Fruit fly (Drosophila melanogaster) whole organism, pupa: ENCODE measurements around the gene hng2.

Experiments
- CG12605 ChIP-seq: fragments of 200-800 bp; sonication (Bioruptor generic); IDR thresholded peaks from 2 replicates; pipeline ENCODE4 v1.3.6; 2022; ENCODE audit warnings: missing biosample characterization, missing genetic modification characterization
- CG13204 ChIP-seq: fragments of 200-800 bp; sonication (Bioruptor generic); optimal IDR thresholded peaks from 2 replicates; lab custom pipeline; 2018; ENCODE audit warnings: missing biosample characterization, mild to moderate bottlenecking, missing genetic modification characterization, moderate library complexity
- CG14655 ChIP-seq: fragments of 200-800 bp; sonication (Bioruptor generic); optimal IDR thresholded peaks from 3 replicates; lab custom pipeline; 2017; ENCODE audit warnings: mild to moderate bottlenecking, missing biosample characterization, missing genetic modification reagents, missing genetic modification characterization
- CG17806 ChIP-seq: fragments of 200-800 bp; sonication (Bioruptor generic); optimal IDR thresholded peaks from 2 replicates; lab custom pipeline; 2018; ENCODE audit warnings: missing biosample characterization, mild to moderate bottlenecking, missing genetic modification characterization, moderate library complexity
- CG32121 ChIP-seq: fragments of 200-800 bp; sonication (Bioruptor generic); IDR thresholded peaks from 2 replicates; pipeline ENCODE4 v1.3.6; 2022; ENCODE audit warnings: missing biosample characterization, missing genetic modification characterization
- CG34367 ChIP-seq: fragments of 200-800 bp; sonication (Bioruptor generic); optimal IDR thresholded peaks from 2 replicates; lab custom pipeline; 2018; ENCODE audit warnings: missing biosample characterization, mild to moderate bottlenecking, missing genetic modification characterization
- CG8159 ChIP-seq: fragments of 200-800 bp; sonication (Bioruptor generic); optimal IDR thresholded peaks from 3 replicates; lab custom pipeline; 2018; ENCODE audit warnings: missing biosample characterization, mild to moderate bottlenecking, missing genetic modification characterization, moderate library complexity
- CG8301 ChIP-seq: fragments of 200-800 bp; sonication (Bioruptor generic); optimal IDR thresholded peaks from 2 replicates; lab custom pipeline; 2018; ENCODE audit warnings: missing biosample characterization, mild to moderate bottlenecking, missing genetic modification characterization
- EcR ChIP-seq: fragments of 200-800 bp; sonication (Bioruptor generic); optimal IDR thresholded peaks from 3 replicates; lab custom pipeline; 2019; ENCODE audit warnings: missing biosample characterization, missing genetic modification characterization, mild to moderate bottlenecking, moderate library complexity, missing genetic modification reagents
- Pif1A ChIP-seq: fragments of 200-800 bp; sonication (Bioruptor generic); optimal IDR thresholded peaks from 3 replicates; lab custom pipeline; 2016; ENCODE audit warnings: missing biosample characterization, missing genetic modification characterization
- Pif1B ChIP-seq: fragments of 200-800 bp; sonication (Bioruptor generic); optimal IDR thresholded peaks from 3 replicates; lab custom pipeline; 2016; ENCODE audit warnings: missing biosample characterization, missing genetic modification characterization
- Snoo ChIP-seq: fragments of 200-800 bp; sonication (Bioruptor generic); optimal IDR thresholded peaks from 3 replicates; lab custom pipeline; 2017; ENCODE audit warnings: missing biosample characterization, mild to moderate bottlenecking, missing genetic modification characterization, inconsistent platforms
- fd96Ca ChIP-seq: fragments of 200-800 bp; sonication (Bioruptor generic); IDR thresholded peaks from 3 replicates; pipeline ENCODE4 v1.3.6; 2022; ENCODE audit warnings: missing biosample characterization, missing genetic modification characterization

DNA sequence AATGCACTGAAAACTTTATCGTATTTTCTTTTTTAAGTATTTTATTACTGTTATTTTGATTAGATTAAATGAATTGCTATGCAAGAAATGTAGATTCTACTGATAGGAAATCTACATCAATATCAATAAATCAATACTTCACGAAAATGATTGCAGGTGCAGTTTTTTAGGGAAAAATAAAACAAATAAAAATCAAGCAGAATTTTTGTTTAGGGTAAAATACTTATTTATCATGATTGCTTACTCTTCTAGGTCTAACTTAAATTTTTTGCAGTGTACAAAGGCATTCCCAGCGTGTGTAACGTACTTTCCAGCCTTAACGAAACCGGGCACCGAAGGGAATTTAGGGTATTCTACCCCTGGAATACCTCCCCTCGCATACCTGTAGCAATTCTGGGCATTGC lies 2.4 kb downstream of the hng2 start:
- no peak for TF ChIP-seq EcR (GFP tag; lab: Kevin White, UChicago)
- TF ChIP-seq Pif1B: no peak
- no peak for TF ChIP-seq Pif1A (GFP tag; lab: Kevin White, UChicago)
- TF ChIP-seq CG17806 (tag; lab: Kevin White, UChicago): peak; percentile 78
- TF ChIP-seq Snoo: peak; percentile 45
- TF ChIP-seq CG34367 (tag; lab: Kevin White, UChicago): peak; percentile 62
- TF ChIP-seq CG8301 (tag; lab: Kevin White, UChicago): peak; percentile 36
- no peak for TF ChIP-seq CG14655 (GFP tag; lab: Kevin White, UChicago)
- no peak for TF ChIP-seq CG32121 (GFP tag; lab: Robert Waterston, UW)
- TF ChIP-seq CG13204 (GFP tag; lab: Kevin White, UChicago): no peak
- TF ChIP-seq CG12605: no peak
- TF ChIP-seq fd96Ca (GFP tag; lab: Robert Waterston, UW): no peak
- TF ChIP-seq CG8159 (tag; lab: Kevin White, UChicago): peak; percentile 82
